Worm (Caenorhabditis elegans): ENCODE measurements around the gene Y71H2AM.12.

Y71H2AM.12 gene

ce11 chrIII:2739469-2739868 lies 5.6 kb upstream of the Y71H2AM.12 start, which contains the start of gene cest-25:
Gene cest-25 (minus strand): TSS chrIII:2739531.
- no peak for TF ChIP-seq nhr-90 (tag; optimal IDR thresholded peaks at IDR 0.05)
- no peak for TF ChIP-seq lin-54 (GFP tag; optimal IDR thresholded peaks at IDR 0.05)
- TF ChIP-seq aptf-2 (GFP tag; conservative IDR thresholded peaks at IDR 0.05), result no peak
- TF ChIP-seq dox-1 (GFP tag; IDR thresholded peaks at IDR 0.05), result no peak
- TF ChIP-seq F57C9.4 (tag; optimal IDR thresholded peaks at IDR 0.05), result no peak
- TF ChIP-seq bed-1 (GFP tag; IDR thresholded peaks at IDR 0.05), result no peak
- no peak for TF ChIP-seq let-607 (tag; optimal IDR thresholded peaks at IDR 0.05)
- peak; percentile 73 for TF ChIP-seq pha-4 (tag; optimal IDR thresholded peaks at IDR 0.05)
- no peak for TF ChIP-seq cebp-2 (GFP tag; IDR thresholded peaks at IDR 0.05)
- TF ChIP-seq ets-4 (GFP tag; optimal IDR thresholded peaks at IDR 0.05), result peak; percentile 50
- peak; percentile 33 for TF ChIP-seq attf-5 (GFP tag; optimal IDR thresholded peaks at IDR 0.05)
- no peak for TF ChIP-seq nfyb-1 (GFP tag; IDR thresholded peaks at IDR 0.05)
- TF ChIP-seq F23B12.7 (tag; optimal IDR thresholded peaks at IDR 0.05; ENCODE audit: insufficient read depth), result no peak
- peak; percentile 88 for TF ChIP-seq nhr-80 (tag; optimal IDR thresholded peaks at IDR 0.05)
- TF ChIP-seq cebp-1 (GFP tag; IDR thresholded peaks at IDR 0.05), result no peak
- TF ChIP-seq cebp-1 (tag; optimal IDR thresholded peaks at IDR 0.05), result peak; percentile 57
- no peak for TF ChIP-seq mel-28 (tag; optimal IDR thresholded peaks at IDR 0.05; ENCODE audit: borderline replicate concordance)
- TF ChIP-seq ama-1 (optimal IDR thresholded peaks at IDR 0.05), result no peak
- TF ChIP-seq ama-1 (GFP tag; optimal IDR thresholded peaks at IDR 0.05), result no peak
- TF ChIP-seq F37B4.10 (GFP tag; IDR thresholded peaks at IDR 0.05), result no peak

- TF ChIP-seq akir-1 (GFP tag; optimal IDR thresholded peaks at IDR 0.05), result no peak
- TF ChIP-seq sdz-38 (tag; optimal IDR thresholded peaks at IDR 0.05), result no peak
- no peak for TF ChIP-seq lir-1 (GFP tag; conservative IDR thresholded peaks at IDR 0.05)
- TF ChIP-seq rcor-1 (GFP tag; IDR thresholded peaks at IDR 0.05), result peak; percentile 9; the same call in 1 of the 2 replicates
- no peak for TF ChIP-seq ztf-22 (GFP tag; optimal IDR thresholded peaks at IDR 0.05)
- TF ChIP-seq ztf-28 (GFP tag; IDR thresholded peaks at IDR 0.05), result no peak
- no peak for TF ChIP-seq F22D6.2 (tag; optimal IDR thresholded peaks at IDR 0.05)
- TF ChIP-seq let-607 (tag; optimal IDR thresholded peaks at IDR 0.05), result peak in 1 of 2 experiments; percentile 56
- TF ChIP-seq ztf-26 (tag; optimal IDR thresholded peaks at IDR 0.05), result no peak
- TF ChIP-seq ceh-40 (GFP tag; IDR thresholded peaks at IDR 0.05), result no peak
- peak; percentile 19 for TF ChIP-seq athp-1 (tag; optimal IDR thresholded peaks at IDR 0.05)
- TF ChIP-seq F52B5.7 (tag; optimal IDR thresholded peaks at IDR 0.05), result no peak
- TF ChIP-seq ekl-4 (GFP tag; IDR thresholded peaks at IDR 0.05), result no peak
- no peak for TF ChIP-seq nfyb-1 (GFP tag; IDR thresholded peaks at IDR 0.05)
- peak; percentile 91 for TF ChIP-seq madf-6 (GFP tag; IDR thresholded peaks at IDR 0.05)
- peak; percentile 99 for TF ChIP-seq lsl-1 (GFP tag; optimal IDR thresholded peaks at IDR 0.05)
- TF ChIP-seq B0261.1 (tag; optimal IDR thresholded peaks at IDR 0.05), result no peak
- peak; percentile 51 for TF ChIP-seq unc-130 (GFP tag; optimal IDR thresholded peaks at IDR 0.05)
- no peak for TF ChIP-seq atf-7 (tag; optimal IDR thresholded peaks at IDR 0.05)
- TF ChIP-seq nhr-179 (tag; optimal IDR thresholded peaks at IDR 0.05), result no peak
- TF ChIP-seq gei-17 (GFP tag; optimal IDR thresholded peaks at IDR 0.05), result no peak
- TF ChIP-seq hsf-1 (GFP tag; IDR thresholded peaks at IDR 0.05), result no peak
- TF ChIP-seq lin-35 (GFP tag; optimal IDR thresholded peaks at IDR 0.05), result no peak
- no peak for TF ChIP-seq B0336.3 (GFP tag; IDR thresholded peaks at IDR 0.05)
- TF ChIP-seq ceh-91 (GFP tag; IDR thresholded peaks at IDR 0.05), result peak; percentile 75; the same call in 1 of the 2 replicates
- TF ChIP-seq unc-62 (GFP tag; optimal IDR thresholded peaks at IDR 0.05), result no peak
- peak; percentile 98 for TF ChIP-seq xnd-1 (tag; optimal IDR thresholded peaks at IDR 0.05)
- TF ChIP-seq hrde-1 (tag; optimal IDR thresholded peaks at IDR 0.05; ENCODE audit: borderline replicate concordance), result peak; percentile 39
- no peak for TF ChIP-seq ztf-25 (GFP tag; IDR thresholded peaks at IDR 0.05)
Measured at ce11 chrIII:2725221-2726203, 8.4 kb downstream of the Y71H2AM.12 start, which contains the start of gene cosa-1. Gene cosa-1 (plus strand): TSS chrIII:2726116.

Measured in whole organism, young adult.